Fruit fly (Drosophila melanogaster) whole organism, embryonic: Measurements from ENCODE around the gene CG10486.

Source experiments
- Adf1 ChIP-seq: fragments of 200-800 bp; sonication (Bioruptor generic); IDR thresholded peaks from 2 replicates; pipeline ENCODE4 v1.3.6; 2022; ENCODE audit warnings: missing biosample characterization, missing genetic modification characterization
- Atf3 ChIP-seq: fragments of 200-800 bp; sonication (Bioruptor generic); optimal IDR thresholded peaks from 3 replicates; lab custom pipeline; 2016; ENCODE audit warnings: missing biosample characterization, missing genetic modification characterization
- BEAF-32 ChIP-seq: fragments of 200-800 bp; sonication (Bioruptor generic); optimal IDR thresholded peaks from 3 replicates; lab custom pipeline; 2017; ENCODE audit warnings: missing biosample characterization, missing genetic modification characterization, mild to moderate bottlenecking, moderate library complexity, missing genetic modification reagents
- CG11093 ChIP-seq: fragments of 200-800 bp; sonication (Bioruptor generic); IDR thresholded peaks from 3 replicates; pipeline ENCODE4 v1.3.6; 2022; ENCODE audit warnings: missing biosample characterization, missing genetic modification characterization
- CG11504 ChIP-seq: fragments of 200-800 bp; sonication (Bioruptor generic); optimal IDR thresholded peaks from 3 replicates; lab custom pipeline; 2019; ENCODE audit warnings: missing biosample characterization, mild to moderate bottlenecking, missing genetic modification characterization, moderate library complexity
- CG12071 ChIP-seq: fragments of 200-800 bp; sonication (Bioruptor generic); optimal IDR thresholded peaks from 3 replicates; lab custom pipeline; 2018; ENCODE audit warnings: missing biosample characterization, mild to moderate bottlenecking, missing genetic modification characterization
- CG12155 ChIP-seq: fragments of 200-800 bp; sonication (Bioruptor generic); optimal IDR thresholded peaks from 3 replicates; lab custom pipeline; 2016; ENCODE audit warnings: missing biosample characterization, missing genetic modification characterization
- CG12219 ChIP-seq: fragments of 200-800 bp; sonication (Bioruptor generic); optimal IDR thresholded peaks from 3 replicates; lab custom pipeline; 2018; ENCODE audit warnings: missing biosample characterization, mild to moderate bottlenecking, missing genetic modification characterization
- CG1529 ChIP-seq: fragments of 200-800 bp; sonication (Bioruptor generic); optimal IDR thresholded peaks from 3 replicates; lab custom pipeline; 2018; ENCODE audit warnings: missing biosample characterization, missing genetic modification characterization
- CG15514 ChIP-seq: fragments of 200-800 bp; sonication (Bioruptor generic); optimal IDR thresholded peaks from 3 replicates; lab custom pipeline; 2017; ENCODE audit warnings: missing biosample characterization, missing genetic modification characterization, mild to moderate bottlenecking, moderate library complexity, missing genetic modification reagents
- CG1602 ChIP-seq: fragments of 200-800 bp; sonication (Bioruptor generic); optimal IDR thresholded peaks from 3 replicates; lab custom pipeline; 2016; ENCODE audit warnings: missing biosample characterization, missing genetic modification characterization
- CG2116 ChIP-seq: fragments of 200-800 bp; sonication (Bioruptor generic); optimal IDR thresholded peaks from 3 replicates; lab custom pipeline; 2018; ENCODE audit warnings: missing biosample characterization, mild to moderate bottlenecking, missing genetic modification characterization
- CG2712 ChIP-seq: fragments of 200-800 bp; optimal IDR thresholded peaks from 3 replicates; lab custom pipeline; 2019; ENCODE audit warnings: missing biosample characterization, mild to moderate bottlenecking, missing genetic modification characterization, moderate library complexity
- CG31224 ChIP-seq: fragments of 200-800 bp; sonication (Bioruptor generic); IDR thresholded peaks from 2 replicates; pipeline ENCODE4 v1.3.6; 2022; ENCODE audit warnings: missing biosample characterization, missing genetic modification characterization
- CG3163 ChIP-seq: fragments of 200-800 bp; sonication (Bioruptor generic); optimal IDR thresholded peaks from 3 replicates; lab custom pipeline; 2016; ENCODE audit warnings: missing biosample characterization, missing genetic modification characterization
- CG32767 ChIP-seq: fragments of 200-800 bp; sonication (Bioruptor generic); IDR thresholded peaks from 2 replicates; pipeline ENCODE4 v1.3.6; 2022; ENCODE audit warnings: missing biosample characterization, missing genetic modification characterization
- CG33557 ChIP-seq: fragments of 200-800 bp; sonication (Bioruptor generic); optimal IDR thresholded peaks from 2 replicates; lab custom pipeline; 2019; ENCODE audit warnings: missing biosample characterization, mild to moderate bottlenecking, missing genetic modification characterization, moderate library complexity
- CG3407 ChIP-seq: fragments of 200-800 bp; sonication (Bioruptor generic); optimal IDR thresholded peaks from 2 replicates; lab custom pipeline; 2018; ENCODE audit warnings: missing biosample characterization, mild to moderate bottlenecking, missing genetic modification characterization
- CG34224 ChIP-seq: fragments of 200-800 bp; sonication (Bioruptor generic); IDR thresholded peaks from 3 replicates; pipeline ENCODE4 v1.3.6; 2022; ENCODE audit warnings: missing biosample characterization, missing genetic modification characterization; ENCODE audit not compliant: partially characterized antibody
- CG3726 ChIP-seq: fragments of 200-800 bp; sonication (Bioruptor generic); IDR thresholded peaks from 3 replicates; pipeline ENCODE4, ENCODE4 v1.3.6; 2022; ENCODE audit warnings: missing biosample characterization, missing genetic modification characterization
- CG42726 ChIP-seq: fragments of 200-800 bp; sonication (Bioruptor generic); IDR thresholded peaks from 2 replicates; pipeline ENCODE4 v1.3.6; 2022; ENCODE audit warnings: missing biosample characterization, missing genetic modification characterization; ENCODE audit not compliant: partially characterized antibody
- CG7372 ChIP-seq: fragments of 200-800 bp; sonication (Bioruptor generic); IDR thresholded peaks from 2 replicates; pipeline ENCODE4 v1.3.6; 2022; ENCODE audit warnings: missing biosample characterization, missing genetic modification characterization
- CG8924 ChIP-seq: fragments of 200-800 bp; optimal IDR thresholded peaks from 3 replicates; lab custom pipeline; 2019; ENCODE audit warnings: missing biosample characterization, mild to moderate bottlenecking, missing genetic modification characterization, moderate library complexity
- CG9797 ChIP-seq: fragments of 200-800 bp; sonication (Bioruptor generic); optimal IDR thresholded peaks from 3 replicates; lab custom pipeline; 2018; ENCODE audit warnings: missing biosample characterization, mild to moderate bottlenecking, missing genetic modification characterization
- Dip3 ChIP-seq: fragments of 200-800 bp; sonication (Bioruptor generic); optimal IDR thresholded peaks from 3 replicates; lab custom pipeline; 2016; ENCODE audit warnings: missing biosample characterization, missing genetic modification characterization
- E2f1 ChIP-seq: fragments of 200-800 bp; sonication (Bioruptor generic); IDR thresholded peaks from 2 replicates; pipeline ENCODE4 v1.3.6; 2022; ENCODE audit warnings: missing biosample characterization, missing genetic modification characterization
- Fer2 ChIP-seq: fragments of 200-800 bp; sonication (Bioruptor generic); optimal IDR thresholded peaks from 2 replicates; lab custom pipeline; 2018; ENCODE audit warnings: missing biosample characterization, mild to moderate bottlenecking, missing genetic modification characterization, moderate library complexity
- HLH54F ChIP-seq: fragments of 200-800 bp; sonication (Bioruptor generic); optimal IDR thresholded peaks from 3 replicates; lab custom pipeline; 2016; ENCODE audit warnings: missing biosample characterization, missing genetic modification characterization
- HmgZ ChIP-seq: fragments of 200-800 bp; sonication (Bioruptor generic); optimal IDR thresholded peaks from 2 replicates; lab custom pipeline; 2018; ENCODE audit warnings: missing biosample characterization, mild to moderate bottlenecking, missing genetic modification characterization
- Hr3 ChIP-seq: fragments of 200-800 bp; sonication (Bioruptor generic); optimal IDR thresholded peaks from 3 replicates; lab custom pipeline; 2016; ENCODE audit warnings: missing biosample characterization, missing genetic modification characterization
- Lhr ChIP-seq: fragments of 200-800 bp; sonication (Bioruptor generic); optimal IDR thresholded peaks from 3 replicates; lab custom pipeline; 2017; ENCODE audit warnings: mild to moderate bottlenecking, missing biosample characterization, missing genetic modification reagents, missing genetic modification characterization
- Med ChIP-seq: fragments of 200-800 bp; sonication (Bioruptor generic); peaks from one replicate; lab custom pipeline; 2016; ENCODE audit warnings: missing biosample characterization, missing genetic modification characterization, mild to moderate bottlenecking, inconsistent platforms, moderate library complexity
- NC2β ChIP-seq: fragments of 200-800 bp; sonication (Bioruptor generic); optimal IDR thresholded peaks from 2 replicates; lab custom pipeline; 2016; ENCODE audit warnings: missing biosample characterization, missing genetic modification characterization
- Scr ChIP-seq: fragments of 200-800 bp; sonication (Bioruptor generic); IDR thresholded peaks from 2 replicates; pipeline ENCODE4 v1.3.6; 2022; ENCODE audit warnings: missing biosample characterization, missing genetic modification characterization; ENCODE audit not compliant: partially characterized antibody
- Sry-δ ChIP-seq: fragments of 200-800 bp; sonication (Bioruptor generic); optimal IDR thresholded peaks from 2 replicates; lab custom pipeline; 2016; ENCODE audit warnings: missing biosample characterization, missing genetic modification characterization
- ato ChIP-seq: fragments of 200-800 bp; sonication (Bioruptor generic); IDR thresholded peaks from 2 replicates; pipeline ENCODE4 v1.3.6; 2022; ENCODE audit warnings: missing biosample characterization, missing genetic modification characterization; ENCODE audit not compliant: partially characterized antibody
- br ChIP-seq: fragments of >200 bp; optimal IDR thresholded peaks from 2 replicates; lab custom pipeline; 2017
- cato ChIP-seq: fragments of 200-800 bp; sonication (Bioruptor generic); optimal IDR thresholded peaks from 2 replicates; lab custom pipeline; 2016; ENCODE audit warnings: missing biosample characterization, missing genetic modification characterization, borderline replicate concordance
- chinmo ChIP-seq: fragments of 200-800 bp; sonication (Bioruptor generic); IDR thresholded peaks from 4 replicates; pipeline ENCODE4 v1.3.6; 2022; ENCODE audit warnings: missing biosample characterization, missing genetic modification characterization; ENCODE audit not compliant: partially characterized antibody
- fu2 ChIP-seq: fragments of 200-800 bp; sonication (Bioruptor generic); optimal IDR thresholded peaks from 2 replicates; lab custom pipeline; 2016; ENCODE audit warnings: missing biosample characterization, missing genetic modification characterization
- gem ChIP-seq: fragments of 200-800 bp; sonication (Bioruptor generic); optimal IDR thresholded peaks from 2 replicates; lab custom pipeline; 2019; ENCODE audit warnings: missing biosample characterization, mild to moderate bottlenecking, missing genetic modification characterization, moderate library complexity
- hbn ChIP-seq: fragments of 200-800 bp; sonication (Bioruptor generic); IDR thresholded peaks from 2 replicates; pipeline ENCODE4 v1.3.6; 2022; ENCODE audit warnings: missing biosample characterization, missing genetic modification characterization; ENCODE audit not compliant: partially characterized antibody
- kni ChIP-seq: fragments of 200-800 bp; sonication (Bioruptor generic); optimal IDR thresholded peaks from 3 replicates; lab custom pipeline; 2017; ENCODE audit warnings: mild to moderate bottlenecking, missing biosample characterization, missing genetic modification reagents, missing genetic modification characterization
- onecut ChIP-seq: fragments of 200-800 bp; sonication (Bioruptor generic); IDR thresholded peaks from 2 replicates; pipeline ENCODE4 v1.3.6; 2022; ENCODE audit warnings: missing biosample characterization, missing genetic modification characterization
- psq ChIP-seq: fragments of 200-800 bp; sonication (Bioruptor generic); optimal IDR thresholded peaks from 2 replicates; lab custom pipeline; 2017; ENCODE audit warnings: missing biosample characterization, missing genetic modification characterization
- pzg ChIP-seq: fragments of 200-800 bp; sonication (Bioruptor generic); optimal IDR thresholded peaks from 3 replicates; lab custom pipeline; 2018; ENCODE audit warnings: missing biosample characterization, mild to moderate bottlenecking, missing genetic modification characterization, moderate library complexity
- ro ChIP-seq: fragments of 200-800 bp; sonication (Bioruptor generic); IDR thresholded peaks from 2 replicates; pipeline ENCODE4 v1.3.6; 2022; ENCODE audit warnings: missing biosample characterization, missing genetic modification characterization
- so ChIP-seq: fragments of 200-800 bp; sonication (Bioruptor generic); IDR thresholded peaks from 3 replicates; pipeline ENCODE4 v1.3.6; 2022; ENCODE audit warnings: missing biosample characterization, missing genetic modification characterization
- trem ChIP-seq: fragments of 200-800 bp; optimal IDR thresholded peaks from 3 replicates; lab custom pipeline; 2019; ENCODE audit warnings: missing biosample characterization, mild to moderate bottlenecking, missing genetic modification characterization, moderate library complexity

The CG10486 gene

dm6 chr3L:5897228-5897688 lies 9.2 kb downstream of the CG10486 start, which contains the start of the genes PolE2 and CG5592 (continued):
- TF ChIP-seq gem (tag; lab: Kevin White, UChicago) (no peak), CG31224 (GFP tag; lab: Robert Waterston, UW) (no peak), CG3163 (GFP tag; lab: Kevin White, UChicago) (no peak), CG11504 (tag; lab: Kevin White, UChicago) (no peak), E2f1 (GFP tag; lab: Robert Waterston, UW) (peak; percentile 83), Fer2 (tag; lab: Kevin White, UChicago) (no peak), Atf3 (GFP tag; lab: Kevin White, UChicago) (no peak), CG15514 (GFP tag; lab: Kevin White, UChicago) (peak; percentile 22), Med (GFP tag; lab: Kevin White, UChicago) (peak; percentile 42), CG12071 (no peak), CG34224 (GFP tag; lab: Robert Waterston, UW) (peak; percentile 43; the same call in 1 of the 3 replicates), fu2 (GFP tag; lab: Kevin White, UChicago) (no peak), so (GFP tag; lab: Robert Waterston, UW) (no peak), BEAF-32 (GFP tag; lab: Kevin White, UChicago) (peak; percentile 62), onecut (no peak), ato (GFP tag; lab: Robert Waterston, UW) (no peak), pzg (GFP tag; lab: Kevin White, UChicago) (peak; percentile 79), HLH54F (GFP tag; lab: Kevin White, UChicago) (no peak), CG9797 (GFP tag; lab: Kevin White, UChicago) (peak; percentile 40), cato (GFP tag; lab: Kevin White, UChicago) (no peak), chinmo (GFP tag; lab: Robert Waterston, UW) (0 out of 4 replicates have a peak, but pooled peaks have one; percentile 46), Lhr (GFP tag; lab: Kevin White, UChicago) (no peak), br (no peak), CG12155 (GFP tag; lab: Kevin White, UChicago) (no peak), CG3407 (GFP tag; lab: Kevin White, UChicago) (no peak), NC2β (no peak), Dip3 (no peak), CG2116 (GFP tag; lab: Kevin White, UChicago) (peak; percentile 83), CG33557 (GFP tag; lab: Kevin White, UChicago) (no peak), CG42726 (GFP tag; lab: Robert Waterston, UW) (peak; percentile 27; the same call in 1 of the 2 replicates), CG8924 (no peak), kni (GFP tag; lab: Kevin White, UChicago) (no peak), Hr3 (no peak), CG3726 (GFP tag; lab: Robert Waterston, UW) (no peak), HmgZ (peak; percentile 29), CG1602 (GFP tag; lab: Kevin White, UChicago) (no peak), CG32767 (no peak), CG2712 (tag; lab: Kevin White, UChicago) (no peak), CG12219 (GFP tag; lab: Kevin White, UChicago) (no peak), ro (no peak), Adf1 (GFP tag; lab: Robert Waterston, UW) (no peak), CG1529 (GFP tag; lab: Kevin White, UChicago) (no peak), hbn (GFP tag; lab: Robert Waterston, UW) (no peak), Sry-δ (GFP tag; lab: Kevin White, UChicago) (peak; percentile 87), CG11093 (GFP tag; lab: Robert Waterston, UW) (no peak), psq (GFP tag; lab: Kevin White, UChicago) (no peak), trem (peak; percentile 37), Scr (GFP tag; lab: Robert Waterston, UW) (peak; percentile 40), CG7372 (GFP tag; lab: Robert Waterston, UW) (no peak)
